Worm (Caenorhabditis elegans) whole organism, L3 larva: ENCODE measurements around the gene ilys-6.

Source experiments
- R02D3.7 ChIP-seq: fragments of 150-350 bp; optimal IDR thresholded peaks from 2 replicates; lab custom pipeline; 2014; ENCODE audit warnings: missing biosample characterization, missing genetic modification characterization
- ama-1 ChIP-seq: fragments of 150-350 bp; optimal IDR thresholded peaks from 2 replicates; lab custom pipeline; 2018
- egl-27 ChIP-seq: sonication (generic microtip); optimal IDR thresholded peaks from 4 replicates; lab custom pipeline; 2017; ENCODE audit warnings: missing biosample characterization, missing genetic modification reagents, missing genetic modification characterization
- elt-2 ChIP-seq: sonication (generic microtip); optimal IDR thresholded peaks from 2 replicates; lab custom pipeline; 2016; ENCODE audit warnings: missing genetic modification reagents, mild to moderate bottlenecking, missing genetic modification characterization, missing compliant biosample characterization
- elt-3 ChIP-seq, 3 experiments: fragments of 150-350 bp in 1 of 3; sonication (generic microtip) in 2 of 3; optimal IDR thresholded peaks; 2 replicates in 2 of 3; 4 replicates in 1 of 3; lab custom pipeline; 2014 to 2017; ENCODE audit warnings: missing biosample characterization in 3 of 3, missing genetic modification characterization in 3 of 3
- fkh-2 ChIP-seq: fragments of 150-350 bp; optimal IDR thresholded peaks from 2 replicates; lab custom pipeline; 2014; ENCODE audit warnings: missing biosample characterization, missing genetic modification reagents, missing genetic modification characterization
- fos-1 ChIP-seq: fragments of 150-350 bp; optimal IDR thresholded peaks from 2 replicates; lab custom pipeline; 2014; ENCODE audit warnings: missing biosample characterization, missing genetic modification characterization
- nhr-11 ChIP-seq: fragments of 150-350 bp; optimal IDR thresholded peaks from 2 replicates; lab custom pipeline; 2014; ENCODE audit warnings: missing biosample characterization, missing genetic modification characterization
- nhr-12 ChIP-seq: fragments of 150-350 bp; optimal IDR thresholded peaks from 2 replicates; lab custom pipeline; 2014; ENCODE audit warnings: missing biosample characterization, missing genetic modification characterization
- pha-4 ChIP-seq: fragments of 150-350 bp; optimal IDR thresholded peaks from 2 replicates; lab custom pipeline; 2014; ENCODE audit warnings: missing biosample characterization, missing genetic modification reagents, missing genetic modification characterization
- pqm-1 ChIP-seq: fragments of 150-350 bp; optimal IDR thresholded peaks from 2 replicates; lab custom pipeline; 2017; ENCODE audit warnings: missing biosample characterization, missing genetic modification characterization, inconsistent platforms
- snpc-4 ChIP-seq: fragments of 150-350 bp; optimal IDR thresholded peaks from 2 replicates; lab custom pipeline; 2014; ENCODE audit warnings: missing biosample characterization, missing genetic modification characterization
- unc-62 ChIP-seq: fragments of 150-350 bp; sonication (generic microtip); optimal IDR thresholded peaks from 4 replicates; lab custom pipeline; 2014; ENCODE audit warnings: missing biosample characterization, missing genetic modification reagents, missing genetic modification characterization

- TF ChIP-seq nhr-12 (tag; lab: Kevin White, UChicago) (no peak), pha-4 (no peak), unc-62 (GFP tag; lab: Kevin White, UChicago) (no peak), R02D3.7 (tag; lab: Kevin White, UChicago) (no peak), elt-3 (tag; optimal IDR thresholded peaks at IDR 0.05; lab: Kevin White, UChicago) (no peak), nhr-11 (tag; lab: Kevin White, UChicago) (no peak), snpc-4 (tag; lab: Kevin White, UChicago) (no peak), pqm-1 (tag; lab: Kevin White, UChicago) (no peak), ama-1 (lab: Kevin White, UChicago) (no peak), fos-1 (no peak), fkh-2 (tag; lab: Kevin White, UChicago) (no peak), egl-27 (tag; lab: Kevin White, UChicago) (no peak), elt-2 (tag; lab: Kevin White, UChicago) (no peak)
Observed at ce11 chrIV:4072027-4072426, 8.6 kb upstream of the ilys-6 start, which contains the start of gene pqn-75.
